Fruit fly (Drosophila melanogaster) whole organism, adult: Measurements from ENCODE around the gene CG33941.
A peak's percentile ranks its signal among the peaks of the same experiment; 100 is the strongest.

Experiments used
- CG12768 ChIP-seq: fragments of 200-800 bp; sonication (Bioruptor generic); optimal IDR thresholded peaks from 2 replicates; lab custom pipeline; 2017; ENCODE audit warnings: missing biosample characterization, missing genetic modification characterization, mild to moderate bottlenecking, moderate library complexity, missing genetic modification reagents
- CG14711 ChIP-seq: fragments of 200-800 bp; sonication (Bioruptor generic); optimal IDR thresholded peaks from 2 replicates; lab custom pipeline; 2018; ENCODE audit warnings: missing biosample characterization, mild to moderate bottlenecking, missing genetic modification characterization, moderate library complexity
- CG1620 ChIP-seq: fragments of 200-800 bp; sonication (Bioruptor generic); optimal IDR thresholded peaks from 2 replicates; lab custom pipeline; 2016; ENCODE audit warnings: missing biosample characterization, missing genetic modification characterization
- CG33017 ChIP-seq: fragments of 200-800 bp; sonication (Bioruptor generic); optimal IDR thresholded peaks from 2 replicates; lab custom pipeline; 2018; ENCODE audit warnings: missing biosample characterization, mild to moderate bottlenecking, missing genetic modification characterization, moderate library complexity
- CG5204 ChIP-seq: fragments of 200-800 bp; sonication (Bioruptor generic); optimal IDR thresholded peaks from 2 replicates; lab custom pipeline; 2016; ENCODE audit warnings: missing biosample characterization, missing genetic modification characterization
- CG7045 ChIP-seq: fragments of 200-800 bp; sonication (Bioruptor generic); optimal IDR thresholded peaks from 2 replicates; lab custom pipeline; 2017; ENCODE audit warnings: missing biosample characterization, mild to moderate bottlenecking, missing genetic modification characterization
- CG7101 ChIP-seq: fragments of 200-800 bp; sonication (Bioruptor generic); optimal IDR thresholded peaks from 2 replicates; lab custom pipeline; 2018; ENCODE audit warnings: missing biosample characterization, mild to moderate bottlenecking, missing genetic modification characterization, moderate library complexity
- Clk ChIP-seq: fragments of 200-800 bp; sonication (Bioruptor generic); optimal IDR thresholded peaks from 2 replicates; lab custom pipeline; 2017; ENCODE audit warnings: missing biosample characterization, missing genetic modification characterization
- Crg-1 ChIP-seq: fragments of 200-800 bp; sonication (Bioruptor generic); optimal IDR thresholded peaks from 2 replicates; lab custom pipeline; 2016; ENCODE audit warnings: missing biosample characterization, missing genetic modification characterization
- Hr96 ChIP-seq: fragments of 200-800 bp; sonication (Bioruptor generic); optimal IDR thresholded peaks from 2 replicates; lab custom pipeline; 2016; ENCODE audit warnings: missing biosample characterization, missing genetic modification characterization
- Mnt ChIP-seq: fragments of 200-800 bp; sonication (Bioruptor generic); optimal IDR thresholded peaks from 2 replicates; lab custom pipeline; 2016; ENCODE audit warnings: missing biosample characterization, mild to moderate bottlenecking, missing genetic modification characterization
- bab1 ChIP-seq: fragments of 200-800 bp; sonication (Bioruptor generic); optimal IDR thresholded peaks from 3 replicates; lab custom pipeline; 2019; ENCODE audit warnings: missing biosample characterization, mild to moderate bottlenecking, missing genetic modification characterization, moderate library complexity
- cic ChIP-seq: fragments of 200-800 bp; sonication (Bioruptor generic); optimal IDR thresholded peaks from 2 replicates; lab custom pipeline; 2017; ENCODE audit warnings: missing biosample characterization, mild to moderate bottlenecking, missing genetic modification characterization, moderate library complexity
- cnc ChIP-seq, 2 experiments: fragments of >200 bp; optimal IDR thresholded peaks; 2 replicates each; lab custom pipeline; 2017
- kay ChIP-seq: fragments of 200-800 bp; sonication (Bioruptor generic); peaks from one replicate; lab custom pipeline; 2016; ENCODE audit warnings: missing biosample characterization, missing genetic modification characterization, borderline replicate concordance
- ovo ChIP-seq: fragments of 200-800 bp; sonication (Bioruptor generic); optimal IDR thresholded peaks from 2 replicates; lab custom pipeline; 2016; ENCODE audit warnings: missing biosample characterization, missing genetic modification characterization
- pad ChIP-seq: fragments of 200-800 bp; sonication (Bioruptor generic); optimal IDR thresholded peaks from 3 replicates; lab custom pipeline; 2017; ENCODE audit warnings: missing biosample characterization, missing genetic modification characterization, mild to moderate bottlenecking, moderate library complexity, missing genetic modification reagents
- tj ChIP-seq: fragments of 200-800 bp; sonication (Bioruptor generic); optimal IDR thresholded peaks from 3 replicates; lab custom pipeline; 2017; ENCODE audit warnings: missing biosample characterization, mild to moderate bottlenecking, missing genetic modification characterization, moderate library complexity

Gene CG33941

dm6 chr4:429500-429899, 37.8 kb upstream of the CG33941 start:
- TF ChIP-seq Hr96: no peak
- no peak for TF ChIP-seq CG33017
- no peak for TF ChIP-seq CG7045 (GFP tag; lab: Kevin White, UChicago)
- TF ChIP-seq ovo: no peak

DNA sequence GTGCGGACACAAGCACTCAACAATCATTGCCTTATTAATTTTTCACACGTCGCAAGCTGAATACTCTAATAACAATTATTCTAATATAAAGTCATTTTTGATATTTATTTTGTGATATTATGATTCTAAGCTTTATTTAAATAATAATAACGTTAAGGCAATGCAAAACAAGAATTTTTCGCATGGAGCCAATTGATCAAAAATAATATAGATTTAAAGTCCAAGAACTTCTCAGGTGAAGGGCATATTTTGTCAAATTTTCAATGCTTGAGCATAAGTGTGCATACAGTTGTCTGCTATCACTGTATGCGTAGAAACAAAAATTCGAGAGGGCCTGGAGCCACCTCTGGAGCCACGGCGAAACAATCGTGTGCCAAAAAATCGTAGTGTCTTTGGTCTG, 32.9 kb upstream of the CG33941 start:
- TF ChIP-seq CG33017: no peak
- no peak for TF ChIP-seq Crg-1 (GFP tag; lab: Kevin White, UChicago)
- TF ChIP-seq CG14711 (tag; lab: Kevin White, UChicago): no peak
- TF ChIP-seq bab1: peak; percentile 3
- no peak for TF ChIP-seq CG5204 (GFP tag; lab: Kevin White, UChicago)

DNA sequence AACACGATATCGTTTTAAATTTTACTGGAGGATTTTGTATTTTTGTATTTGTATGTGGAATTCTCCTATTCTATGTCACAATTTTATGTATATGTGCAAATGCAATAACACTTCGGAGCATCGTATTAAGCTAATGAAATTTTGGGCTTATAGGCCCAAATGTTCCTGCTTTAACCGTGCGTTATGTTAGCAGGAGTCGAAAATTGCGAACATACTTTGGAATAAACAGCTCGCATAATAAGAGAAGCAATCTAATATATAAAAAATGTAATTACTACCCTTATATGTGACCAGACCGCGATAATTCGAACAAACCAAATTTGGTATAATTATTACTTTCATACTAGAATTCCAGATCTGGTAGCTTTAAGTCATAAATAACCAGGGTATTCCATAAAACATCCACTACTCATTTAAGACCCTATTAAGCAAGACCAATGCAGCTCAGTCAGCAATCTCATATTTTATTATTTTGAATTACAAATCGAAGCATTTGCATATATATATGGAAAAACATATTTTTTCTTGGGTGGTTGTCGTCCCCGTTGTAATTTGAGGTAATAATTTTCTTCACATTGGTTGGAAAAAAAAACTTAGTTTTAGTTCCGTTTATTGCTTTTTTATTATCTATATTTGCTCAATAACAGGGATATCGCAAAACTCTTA, 23.6 kb upstream of the CG33941 start, which contains the start of gene lgs:
Gene lgs, minus strand, starts transcription at position 320 of the 666 bp plus-strand sequence.
- TF ChIP-seq bab1: peak; percentile 36
- no peak for TF ChIP-seq cic (GFP tag; lab: Kevin White, UChicago)
- TF ChIP-seq kay (GFP tag; lab: Kevin White, UChicago): no peak
- TF ChIP-seq CG1620 (GFP tag; lab: Kevin White, UChicago): peak; percentile 23
- no peak for TF ChIP-seq CG7045 (GFP tag; lab: Kevin White, UChicago)
- TF ChIP-seq cnc (optimal IDR thresholded peaks at IDR 0.05; lab: Kevin White, UChicago): no peak
- no peak for TF ChIP-seq Hr96
- TF ChIP-seq tj: peak; percentile 44
- peak; percentile 20 for TF ChIP-seq CG7101 (tag; lab: Kevin White, UChicago)

- TF ChIP-seq kay (GFP tag; lab: Kevin White, UChicago) (peak; percentile 57), CG1620 (GFP tag; lab: Kevin White, UChicago) (no peak), pad (GFP tag; lab: Kevin White, UChicago) (no peak)
Measured at dm6 chr4:445113-445718, 22.1 kb upstream of the CG33941 start, which contains the start of gene CaMKI. Gene CaMKI (plus strand): TSS chr4:445504.

DNA sequence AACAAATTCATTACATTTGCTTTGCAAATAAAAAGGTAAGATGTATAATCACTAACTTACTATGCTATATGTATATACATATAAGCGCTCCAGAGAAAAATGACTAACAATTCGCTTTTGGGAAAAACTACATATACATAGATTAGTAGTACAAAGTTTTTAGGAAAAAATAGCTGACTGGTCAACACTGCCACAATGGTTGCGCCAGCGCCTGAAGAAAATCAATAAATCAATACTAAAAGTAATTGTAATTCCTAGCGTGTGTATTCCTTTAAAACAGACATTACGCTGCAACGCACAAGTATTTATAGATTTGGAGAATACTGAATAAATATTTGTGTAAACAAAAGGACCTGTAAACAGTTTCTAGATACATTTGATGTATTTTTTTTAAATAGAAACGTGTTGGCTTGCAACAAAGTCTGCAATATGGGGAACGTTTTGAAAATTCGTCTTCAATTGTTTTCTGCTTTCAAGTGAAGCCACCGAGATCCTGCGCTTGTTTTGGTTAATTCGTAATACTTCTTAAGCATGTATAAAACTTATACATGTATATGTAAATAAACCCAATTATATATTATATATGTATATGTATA, 21.3 kb upstream of the CG33941 start:
- TF ChIP-seq cnc (optimal IDR thresholded peaks at IDR 0.05; lab: Kevin White, UChicago) (no peak), tj (peak; percentile 36), CG7101 (tag; lab: Kevin White, UChicago) (no peak), CG12768 (GFP tag; lab: Kevin White, UChicago) (peak; percentile 44), CG5204 (GFP tag; lab: Kevin White, UChicago) (peak; percentile 49), kay (GFP tag; lab: Kevin White, UChicago) (peak; percentile 95), bab1 (peak; percentile 32), CG7045 (GFP tag; lab: Kevin White, UChicago) (peak; percentile 24), CG33017 (peak; percentile 26), Clk (GFP tag; lab: Kevin White, UChicago) (no peak), Mnt (GFP tag; lab: Kevin White, UChicago) (peak; percentile 26), Hr96 (no peak), CG1620 (GFP tag; lab: Kevin White, UChicago) (no peak), CG14711 (tag; lab: Kevin White, UChicago) (peak; percentile 1), Crg-1 (GFP tag; lab: Kevin White, UChicago) (peak; percentile 11)

DNA sequence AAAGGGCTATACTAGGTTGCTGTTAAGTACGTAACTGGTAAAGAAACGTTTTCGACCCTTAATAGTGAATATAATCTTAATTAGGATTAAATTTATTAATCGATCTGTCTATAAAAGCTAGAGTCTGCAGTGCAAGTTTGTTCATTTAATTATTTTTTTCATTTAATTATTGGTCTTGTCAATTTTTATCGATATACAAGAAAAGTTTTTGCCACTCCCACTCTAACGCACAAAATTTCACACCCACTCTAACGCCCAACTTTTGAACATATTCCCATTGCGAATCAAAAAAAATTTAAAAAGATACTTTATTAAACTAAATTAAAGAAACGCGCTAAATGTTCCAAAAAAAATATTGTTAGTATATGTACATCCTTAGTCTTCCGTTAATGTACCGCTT, 19.2 kb upstream of the CG33941 start:
- TF ChIP-seq kay (GFP tag; lab: Kevin White, UChicago) (peak; percentile 92), CG7101 (tag; lab: Kevin White, UChicago) (no peak)

- no peak for TF ChIP-seq CG33017
- peak; percentile 75 for TF ChIP-seq kay (GFP tag; lab: Kevin White, UChicago)
- no peak for TF ChIP-seq CG7101 (tag; lab: Kevin White, UChicago)
- TF ChIP-seq CG7045 (GFP tag; lab: Kevin White, UChicago): no peak
- TF ChIP-seq pad (GFP tag; lab: Kevin White, UChicago): no peak
- TF ChIP-seq Mnt (GFP tag; lab: Kevin White, UChicago): no peak
- TF ChIP-seq CG5204 (GFP tag; lab: Kevin White, UChicago): no peak
- no peak for TF ChIP-seq CG1620 (GFP tag; lab: Kevin White, UChicago)
Measured at dm6 chr4:448993-449392, 18.3 kb upstream of the CG33941 start.

- TF ChIP-seq CG1620 (GFP tag; lab: Kevin White, UChicago): no peak
- TF ChIP-seq tj: no peak
- TF ChIP-seq CG33017: no peak
- TF ChIP-seq CG7101 (tag; lab: Kevin White, UChicago): no peak
- TF ChIP-seq cic (GFP tag; lab: Kevin White, UChicago): no peak
- no peak for TF ChIP-seq Clk (GFP tag; lab: Kevin White, UChicago)
- peak; percentile 90 for TF ChIP-seq kay (GFP tag; lab: Kevin White, UChicago)
Measured at dm6 chr4:453303-453702, 14.0 kb upstream of the CG33941 start.
